Worm (Caenorhabditis elegans): ENCODE results near the gene F20B6.9.

- TF ChIP-seq him-1 (tag; optimal IDR thresholded peaks at IDR 0.05) = no peak
- TF ChIP-seq dao-5 (tag; optimal IDR thresholded peaks at IDR 0.05) = no peak
Observed at ce11 chrX:4222200-4222599, 14.9 kb upstream of the F20B6.9 start.
